Fruit fly (Drosophila melanogaster): ENCODE data around the gene CG6696.

Gene CG6696

dm6 chrX:18647961-18648360, 14.0 kb downstream of the CG6696 start, which contains the start of gene Nup35 (continued):
- TF ChIP-seq Optix (GFP tag; IDR thresholded peaks at IDR 0.05) (no peak), mld (GFP tag; IDR thresholded peaks at IDR 0.05; ENCODE audit: partially characterized antibody) (peak; percentile 77), CG5245 (GFP tag; optimal IDR thresholded peaks at IDR 0.05) (no peak), CG17359 (tag; optimal IDR thresholded peaks at IDR 0.05) (no peak), Trl (optimal IDR thresholded peaks at IDR 0.05) (no peak), Trl (GFP tag; optimal IDR thresholded peaks at IDR 0.05) (no peak), Meics (GFP tag; optimal IDR thresholded peaks at IDR 0.05) (no peak), hb (GFP tag; IDR thresholded peaks at IDR 0.05; ENCODE audit: partially characterized antibody) (peak; percentile 74), Dip2 (GFP tag; IDR thresholded peaks at IDR 0.05) (no peak), CG18619 (GFP tag; optimal IDR thresholded peaks at IDR 0.05) (no peak), mirr (GFP tag; optimal IDR thresholded peaks at IDR 0.05) (no peak), Hr78 (GFP tag; optimal IDR thresholded peaks at IDR 0.05) (no peak), gce (GFP tag; IDR thresholded peaks at IDR 0.05) (no peak), inv (GFP tag; IDR thresholded peaks at IDR 0.05; ENCODE audit: partially characterized antibody) (peak; percentile 62), nom (GFP tag; optimal IDR thresholded peaks at IDR 0.05) (no peak), eyg (GFP tag; optimal IDR thresholded peaks at IDR 0.05) (no peak), D19B (GFP tag; optimal IDR thresholded peaks at IDR 0.05) (no peak), btn (GFP tag; optimal IDR thresholded peaks at IDR 0.05) (no peak), Doc3 (GFP tag; IDR thresholded peaks at IDR 0.05; ENCODE audit: partially characterized antibody) (peak; percentile 70), CG43689 (GFP tag; IDR thresholded peaks at IDR 0.05) (no peak), Rfx (GFP tag; IDR thresholded peaks at IDR 0.05) (0 out of 2 replicates have a peak, but pooled peaks have one; percentile 5), CG42726 (GFP tag; IDR thresholded peaks at IDR 0.05; ENCODE audit: partially characterized antibody) (peak; percentile 68; the same call in 1 of the 2 replicates), CG11398 (GFP tag; optimal IDR thresholded peaks at IDR 0.05) (no peak), CG14050 (GFP tag; IDR thresholded peaks at IDR 0.05) (no peak), ttk (GFP tag; IDR thresholded peaks at IDR 0.05) (no peak), CG4820 (GFP tag; optimal IDR thresholded peaks at IDR 0.05) (no peak), Nf-YA (GFP tag; IDR thresholded peaks at IDR 0.05) (no peak), Sin3A (optimal IDR thresholded peaks at IDR 0.05) (peak; percentile 33), CG11456 (GFP tag; IDR thresholded peaks at IDR 0.05) (no peak), CG7928 (GFP tag; optimal IDR thresholded peaks at IDR 0.05) (no peak), nerfin-2 (GFP tag; IDR thresholded peaks at IDR 0.05; ENCODE audit: partially characterized antibody) (peak; percentile 49), Bteb2 (GFP tag; optimal IDR thresholded peaks at IDR 0.05) (no peak), sob (GFP tag; IDR thresholded peaks at IDR 0.05) (no peak), Dfd (GFP tag; optimal IDR thresholded peaks at IDR 0.05) (no peak), gt (GFP tag; IDR thresholded peaks at IDR 0.05) (no peak), CG11695 (GFP tag; IDR thresholded peaks at IDR 0.05) (no peak), pfk (GFP tag; optimal IDR thresholded peaks at IDR 0.05) (no peak), crp (GFP tag; optimal IDR thresholded peaks at IDR 0.05) (peak in 1 of 2 experiments; percentile 67), zf30C (GFP tag; optimal IDR thresholded peaks at IDR 0.05) (no peak), abd-A (tag; optimal IDR thresholded peaks at IDR 0.05) (no peak), CG13287 (GFP tag; IDR thresholded peaks at IDR 0.05; ENCODE audit: partially characterized antibody) (peak; percentile 75), dysf (GFP tag; IDR thresholded peaks at IDR 0.05) (no peak), CG11723 (GFP tag; optimal IDR thresholded peaks at IDR 0.05) (no peak), NfI (GFP tag; optimal IDR thresholded peaks at IDR 0.05) (no peak), CG6854 (GFP tag; optimal IDR thresholded peaks at IDR 0.05) (no peak), gfzf (GFP tag; optimal IDR thresholded peaks at IDR 0.05) (peak; percentile 60), fd3F (GFP tag; optimal IDR thresholded peaks at IDR 0.05) (no peak), Hand (GFP tag; optimal IDR thresholded peaks at IDR 0.05) (no peak), pita (GFP tag; optimal IDR thresholded peaks at IDR 0.05) (no peak), CG8359 (GFP tag; optimal IDR thresholded peaks at IDR 0.05; ENCODE audit: borderline replicate concordance) (no peak), gsb-n (tag; optimal IDR thresholded peaks at IDR 0.05) (no peak)

Measured in whole organism, embryonic.